Fruit fly (Drosophila melanogaster) whole organism, wandering third instar larva: ENCODE results near the gene Shawl.

Experiments
- CG9705 ChIP-seq: fragments of 200-800 bp; sonication (Bioruptor generic); optimal IDR thresholded peaks from 2 replicates; lab custom pipeline; 2018; ENCODE audit warnings: missing biosample characterization, mild to moderate bottlenecking, missing genetic modification characterization
- Mio ChIP-seq: sonication (Bioruptor generic); optimal IDR thresholded peaks from 2 replicates; lab custom pipeline; 2016; ENCODE audit warnings: missing biosample characterization, missing genetic modification characterization
- dmrt93B ChIP-seq: fragments of 200-800 bp; sonication (Bioruptor generic); optimal IDR thresholded peaks from 2 replicates; lab custom pipeline; 2018; ENCODE audit warnings: missing biosample characterization, mild to moderate bottlenecking, missing genetic modification characterization
- rgr ChIP-seq: fragments of 200-800 bp; sonication (Bioruptor generic); optimal IDR thresholded peaks from 3 replicates; lab custom pipeline; 2016; ENCODE audit warnings: missing biosample characterization, mild to moderate bottlenecking, missing genetic modification characterization
- tai ChIP-seq: sonication (Bioruptor generic); optimal IDR thresholded peaks from 2 replicates; lab custom pipeline; 2016; ENCODE audit warnings: missing biosample characterization, missing genetic modification characterization
- usp ChIP-seq: fragments of >200 bp; optimal IDR thresholded peaks from 2 replicates; lab custom pipeline; 2017; ENCODE audit warnings: missing biosample characterization, missing genetic modification characterization

- no peak for TF ChIP-seq usp (GFP tag; lab: Kevin White, UChicago)
- no peak for TF ChIP-seq Mio
- TF ChIP-seq tai (GFP tag; lab: Kevin White, UChicago): no peak
- TF ChIP-seq CG9705 (GFP tag; lab: Kevin White, UChicago): no peak
- no peak for TF ChIP-seq rgr (GFP tag; lab: Kevin White, UChicago)
- TF ChIP-seq dmrt93B: no peak
Measured at dm6 chr2L:9459372-9460091, 44.6 kb upstream of the Shawl start.
